Fruit fly (Drosophila melanogaster): Measurements from ENCODE around the gene CG4558.

- TF ChIP-seq pdm3 (GFP tag; optimal IDR thresholded peaks at IDR 0.05) (no peak), CG10631 (GFP tag; optimal IDR thresholded peaks at IDR 0.05) (no peak), Met (GFP tag; optimal IDR thresholded peaks at IDR 0.05) (no peak), dac (GFP tag; optimal IDR thresholded peaks at IDR 0.05) (no peak), fkh (GFP tag; optimal IDR thresholded peaks at IDR 0.05) (no peak), net (GFP tag; optimal IDR thresholded peaks at IDR 0.05) (no peak), CG16779 (tag; optimal IDR thresholded peaks at IDR 0.05) (no peak), CG6792 (GFP tag; optimal IDR thresholded peaks at IDR 0.05) (no peak), Blimp-1 (GFP tag; optimal IDR thresholded peaks at IDR 0.05) (no peak), CG8119 (GFP tag; IDR thresholded peaks at IDR 0.05) (no peak)
These were observed 26.2 kb downstream of the CG4558 start for dm6 chrX:6875773-6876172.

Data from whole organism, prepupa.